Worm (Caenorhabditis elegans): Measurements from ENCODE around the gene sru-40.

DNA sequence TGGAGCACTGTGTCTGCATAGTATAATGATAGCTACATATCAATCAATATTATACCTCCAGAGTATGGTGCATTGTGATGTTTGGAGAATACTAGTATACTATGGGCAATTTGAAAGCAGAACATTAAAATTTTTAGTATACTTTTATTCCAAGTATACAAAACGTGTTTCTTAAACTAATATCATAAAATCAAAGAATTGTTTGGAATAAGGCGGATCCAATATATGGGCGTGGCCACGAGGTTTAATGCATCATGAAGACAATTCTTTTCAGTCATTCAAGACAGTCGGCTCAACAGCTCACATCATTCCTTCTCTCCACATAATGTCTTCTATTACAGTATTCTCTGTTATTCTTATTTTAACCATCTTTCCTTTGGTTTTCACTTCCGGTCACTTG is 46.1 kb upstream of the sru-40 start, which contains the start of gene sdz-31:
- no peak for TF ChIP-seq nhr-77 (tag; optimal IDR thresholded peaks at IDR 0.05)
- TF ChIP-seq R02D3.7 (tag; optimal IDR thresholded peaks at IDR 0.05), result no peak
- no peak for TF ChIP-seq mep-1 (tag; optimal IDR thresholded peaks at IDR 0.05)
- no peak for TF ChIP-seq unc-62 (GFP tag; optimal IDR thresholded peaks at IDR 0.05 in 1 of 2)
- no peak for TF ChIP-seq unc-62 (tag; optimal IDR thresholded peaks at IDR 0.05)
